Worm (Caenorhabditis elegans) whole organism, L2 larva: ENCODE measurements around the gene H03A11.13.

Experiments
- C34F6.9 ChIP-seq: fragments of 150-350 bp; optimal IDR thresholded peaks from 2 replicates; lab custom pipeline; 2014; ENCODE audit warnings: missing biosample characterization, missing genetic modification characterization
- F13H6.1 ChIP-seq: sonication (generic microtip); optimal IDR thresholded peaks from 2 replicates; lab custom pipeline; 2016; ENCODE audit warnings: missing genetic modification characterization, missing compliant biosample characterization
- R02D3.7 ChIP-seq: fragments of 150-350 bp; optimal IDR thresholded peaks from 2 replicates; lab custom pipeline; 2014; ENCODE audit warnings: missing biosample characterization, missing genetic modification characterization
- Y55F3AM.14 ChIP-seq: fragments of 200-800 bp; sonication (Bioruptor generic); optimal IDR thresholded peaks from 2 replicates; lab custom pipeline; 2018; ENCODE audit warnings: mild to moderate bottlenecking, missing genetic modification characterization, missing compliant biosample characterization
- ZK546.5 ChIP-seq: sonication (generic microtip); optimal IDR thresholded peaks from 2 replicates; lab custom pipeline; 2017; ENCODE audit warnings: missing biosample characterization, missing genetic modification characterization
- alr-1 ChIP-seq: fragments of 150-350 bp; optimal IDR thresholded peaks from 2 replicates; lab custom pipeline; 2014; ENCODE audit warnings: missing biosample characterization, missing genetic modification characterization
- aly-2 ChIP-seq: fragments of 150-350 bp; optimal IDR thresholded peaks from 2 replicates; lab custom pipeline; 2014; ENCODE audit warnings: missing biosample characterization, missing genetic modification characterization
- ama-1 ChIP-seq: fragments of 150-350 bp; optimal IDR thresholded peaks from 2 replicates; lab custom pipeline; 2018; ENCODE audit warnings: inconsistent platforms
- blmp-1 ChIP-seq: sonication (generic microtip); optimal IDR thresholded peaks from 2 replicates; lab custom pipeline; 2017; ENCODE audit warnings: missing genetic modification characterization, mild to moderate bottlenecking, missing compliant biosample characterization, antibody characterized with exemption, moderate library complexity; ENCODE audit not compliant: insufficient read depth
- ceh-16 ChIP-seq: fragments of 150-350 bp; optimal IDR thresholded peaks from 2 replicates; lab custom pipeline; 2014; ENCODE audit warnings: missing biosample characterization, missing genetic modification characterization
- ceh-82 ChIP-seq: fragments of 150-350 bp; optimal IDR thresholded peaks from 2 replicates; lab custom pipeline; 2014; ENCODE audit warnings: missing biosample characterization, missing genetic modification characterization
- crh-2 ChIP-seq: sonication (generic microtip); optimal IDR thresholded peaks from 2 replicates; lab custom pipeline; 2017; ENCODE audit warnings: missing biosample characterization, missing genetic modification characterization
- dmd-4 ChIP-seq: sonication (generic microtip); optimal IDR thresholded peaks from 2 replicates; lab custom pipeline; 2017; ENCODE audit warnings: missing biosample characterization, missing genetic modification characterization
- egl-27 ChIP-seq: sonication (generic microtip); optimal IDR thresholded peaks from 3 replicates; lab custom pipeline; 2017; ENCODE audit warnings: missing biosample characterization, missing genetic modification reagents, missing genetic modification characterization
- elt-1 ChIP-seq: fragments of 150-350 bp; optimal IDR thresholded peaks from 2 replicates; lab custom pipeline; 2014; ENCODE audit warnings: missing biosample characterization, missing genetic modification characterization
- elt-3 ChIP-seq: sonication (generic microtip); optimal IDR thresholded peaks from 2 replicates; lab custom pipeline; 2017; ENCODE audit warnings: missing biosample characterization, missing genetic modification characterization
- fos-1 ChIP-seq: fragments of 150-350 bp; optimal IDR thresholded peaks from 2 replicates; lab custom pipeline; 2014; ENCODE audit warnings: missing biosample characterization, missing genetic modification characterization
- gmeb-1 ChIP-seq: fragments of 150-350 bp; optimal IDR thresholded peaks from 2 replicates; lab custom pipeline; 2014; ENCODE audit warnings: missing biosample characterization, missing genetic modification characterization
- lin-11 ChIP-seq: fragments of 150-350 bp; sonication (generic microtip); optimal IDR thresholded peaks from 2 replicates; lab custom pipeline; 2014; ENCODE audit warnings: missing biosample characterization, missing genetic modification characterization, inconsistent platforms, mixed read lengths
- lin-13 ChIP-seq: fragments of 150-350 bp; optimal IDR thresholded peaks from 2 replicates; lab custom pipeline; 2014; ENCODE audit warnings: missing biosample characterization, missing genetic modification reagents, missing genetic modification characterization
- lin-39 ChIP-seq: fragments of 150-350 bp; optimal IDR thresholded peaks from 2 replicates; lab custom pipeline; 2014; ENCODE audit warnings: missing biosample characterization, missing genetic modification reagents, missing genetic modification characterization
- lsy-2 ChIP-seq, 2 experiments: fragments of 150-350 bp in 1 of 2; sonication (generic microtip) in 1 of 2; optimal IDR thresholded peaks; 2 replicates each; lab custom pipeline; 2014 to 2017; ENCODE audit warnings: missing biosample characterization in 2 of 2, missing genetic modification characterization in 2 of 2
- mab-5 ChIP-seq: fragments of 150-350 bp; optimal IDR thresholded peaks from 2 replicates; lab custom pipeline; 2014; ENCODE audit warnings: missing biosample characterization, missing genetic modification characterization
- mbf-1 ChIP-seq: sonication (generic microtip); optimal IDR thresholded peaks from 2 replicates; lab custom pipeline; 2017; ENCODE audit warnings: missing biosample characterization, missing genetic modification characterization
- mdl-1 ChIP-seq, 2 experiments: fragments of 150-350 bp in 1 of 2; sonication (generic microtip) in 1 of 2; optimal IDR thresholded peaks; 2 replicates each; lab custom pipeline; 2017; ENCODE audit warnings: missing biosample characterization in 2 of 2, missing genetic modification characterization in 2 of 2
- nhr-10 ChIP-seq: sonication (generic microtip); optimal IDR thresholded peaks from 2 replicates; lab custom pipeline; 2017; ENCODE audit warnings: missing biosample characterization, missing genetic modification characterization
- nhr-11 ChIP-seq: fragments of 150-350 bp; optimal IDR thresholded peaks from 2 replicates; lab custom pipeline; 2014; ENCODE audit warnings: missing biosample characterization, missing genetic modification characterization
- nhr-12 ChIP-seq: fragments of 150-350 bp; optimal IDR thresholded peaks from 2 replicates; lab custom pipeline; 2014; ENCODE audit warnings: missing biosample characterization, missing genetic modification characterization
- nhr-129 ChIP-seq: fragments of 150-350 bp; optimal IDR thresholded peaks from 2 replicates; lab custom pipeline; 2014; ENCODE audit warnings: missing biosample characterization, missing genetic modification characterization
- nhr-21 ChIP-seq: fragments of 150-350 bp; optimal IDR thresholded peaks from 2 replicates; lab custom pipeline; 2014; ENCODE audit warnings: missing biosample characterization, missing genetic modification characterization
- nhr-23 ChIP-seq: fragments of 150-350 bp; optimal IDR thresholded peaks from 2 replicates; lab custom pipeline; 2014; ENCODE audit warnings: missing biosample characterization, missing genetic modification reagents, missing genetic modification characterization
- nhr-237 ChIP-seq: fragments of 150-350 bp; optimal IDR thresholded peaks from 2 replicates; lab custom pipeline; 2014; ENCODE audit warnings: missing biosample characterization, missing genetic modification characterization
- nhr-25 ChIP-seq: fragments of 150-350 bp; sonication (generic microtip); optimal IDR thresholded peaks from 3 replicates; lab custom pipeline; 2014; ENCODE audit warnings: missing biosample characterization, missing genetic modification characterization
- nhr-6 ChIP-seq: fragments of 150-350 bp; optimal IDR thresholded peaks from 2 replicates; lab custom pipeline; 2014; ENCODE audit warnings: missing biosample characterization, missing genetic modification characterization
- nhr-77 ChIP-seq: fragments of 150-350 bp; optimal IDR thresholded peaks from 2 replicates; lab custom pipeline; 2014; ENCODE audit warnings: missing biosample characterization, missing genetic modification characterization
- peb-1 ChIP-seq: fragments of 150-350 bp; optimal IDR thresholded peaks from 2 replicates; lab custom pipeline; 2014; ENCODE audit warnings: missing biosample characterization, missing genetic modification characterization
- sem-4 ChIP-seq: fragments of 150-350 bp; optimal IDR thresholded peaks from 2 replicates; lab custom pipeline; 2014; ENCODE audit warnings: missing biosample characterization, missing genetic modification reagents, missing genetic modification characterization
- skn-1 ChIP-seq: sonication (generic microtip); optimal IDR thresholded peaks from 2 replicates; lab custom pipeline; 2017; ENCODE audit warnings: missing biosample characterization, missing genetic modification characterization
- sma-3 ChIP-seq: sonication (generic microtip); optimal IDR thresholded peaks from 2 replicates; lab custom pipeline; 2016; ENCODE audit warnings: missing genetic modification reagents, missing genetic modification characterization, missing compliant biosample characterization
- sma-9 ChIP-seq, 2 experiments: fragments of 150-350 bp in 1 of 2; sonication (generic microtip) in 1 of 2; optimal IDR thresholded peaks; 2 replicates each; lab custom pipeline; 2014 to 2016; ENCODE audit warnings: missing genetic modification characterization in 2 of 2, mild to moderate bottlenecking in 1 of 2, missing biosample characterization in 1 of 2, missing compliant biosample characterization in 1 of 2, missing genetic modification reagents in 1 of 2, moderate library complexity in 1 of 2
- snpc-4 ChIP-seq: fragments of 150-350 bp; optimal IDR thresholded peaks from 2 replicates; lab custom pipeline; 2014; ENCODE audit warnings: missing biosample characterization, missing genetic modification characterization
- unc-39 ChIP-seq: fragments of 150-350 bp; optimal IDR thresholded peaks from 2 replicates; lab custom pipeline; 2014; ENCODE audit warnings: missing biosample characterization, missing genetic modification characterization
- unc-55 ChIP-seq: fragments of 150-350 bp; sonication (generic microtip); optimal IDR thresholded peaks from 3 replicates; lab custom pipeline; 2014; ENCODE audit warnings: missing biosample characterization, missing genetic modification reagents, missing genetic modification characterization
- unc-62 ChIP-seq: fragments of 150-350 bp; optimal IDR thresholded peaks from 2 replicates; lab custom pipeline; 2014; ENCODE audit warnings: missing biosample characterization, missing genetic modification reagents, missing genetic modification characterization
- zag-1 ChIP-seq: fragments of 150-350 bp; optimal IDR thresholded peaks from 2 replicates; lab custom pipeline; 2014; ENCODE audit warnings: missing biosample characterization, missing genetic modification characterization
- ztf-1 ChIP-seq: fragments of 200-800 bp; sonication (Bioruptor generic); conservative IDR thresholded peaks from 2 replicates; pipeline ENCODE4 v1.3.6; 2022; ENCODE audit warnings: missing genetic modification characterization, missing compliant biosample characterization
- ztf-11 ChIP-seq: sonication (generic microtip); optimal IDR thresholded peaks from 2 replicates; lab custom pipeline; 2017; ENCODE audit warnings: missing biosample characterization, missing genetic modification characterization
- ztf-4 ChIP-seq: fragments of 150-350 bp; optimal IDR thresholded peaks from 2 replicates; lab custom pipeline; 2014; ENCODE audit warnings: missing biosample characterization, missing genetic modification characterization

H03A11.13 gene

DNA sequence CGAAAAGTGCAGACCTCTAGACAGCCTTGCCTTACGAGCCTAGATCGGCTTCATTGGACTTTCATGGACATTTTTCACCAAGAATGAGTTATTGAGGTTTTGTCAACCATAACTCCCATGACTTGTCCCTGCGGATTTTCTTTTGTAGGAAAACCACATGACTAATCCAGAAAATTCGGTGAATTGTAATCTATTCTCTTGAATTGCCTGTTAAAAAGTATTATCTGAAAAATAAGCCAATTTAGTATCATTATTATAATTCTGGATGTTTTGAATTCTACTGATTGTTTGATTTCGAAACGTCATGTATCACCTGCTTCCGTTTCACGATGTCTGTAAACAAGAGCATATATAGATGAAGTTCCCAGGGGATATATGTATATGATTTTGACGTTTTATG lies 24.5 kb downstream of the H03A11.13 start:
- TF ChIP-seq skn-1 (tag; lab: Kevin White, UChicago) (peak; percentile 42), ama-1 (no peak), fos-1 (tag; lab: Kevin White, UChicago) (no peak)

DNA sequence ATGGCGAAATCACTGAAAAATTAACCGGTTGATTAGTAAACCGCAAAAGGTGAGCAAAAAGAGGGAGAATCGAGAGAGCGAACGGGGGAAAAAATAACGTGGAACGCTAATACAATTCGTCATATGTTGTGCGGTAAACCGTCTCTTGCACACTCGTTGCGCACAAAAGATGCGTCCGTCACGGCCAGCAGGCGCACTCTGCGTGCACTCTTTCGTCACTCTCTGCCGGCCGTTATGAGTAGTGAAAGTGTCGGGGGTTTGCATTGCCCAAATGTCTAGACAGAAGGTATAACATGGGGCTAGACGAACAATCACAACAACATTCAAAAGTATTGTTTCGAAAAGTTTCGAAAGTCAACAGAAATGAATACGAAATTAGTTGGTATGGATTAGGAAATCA lies 31.6 kb downstream of the H03A11.13 start, which contains the start of gene pkhm-2:
Gene pkhm-2 (minus strand): TSS at position 12 of the 400 bp plus-strand sequence.
- TF ChIP-seq dmd-4 (tag; lab: Kevin White, UChicago) (no peak), peb-1 (tag; lab: Kevin White, UChicago) (no peak), Y55F3AM.14 (GFP tag; lab: Kevin White, UChicago) (peak; percentile 17), ztf-11 (no peak), R02D3.7 (tag; lab: Kevin White, UChicago) (peak; percentile 3), ceh-16 (tag; lab: Kevin White, UChicago) (peak; percentile 62), nhr-12 (no peak), nhr-21 (tag; lab: Kevin White, UChicago) (peak; percentile 85), ztf-4 (peak; percentile 47), ztf-1 (GFP tag; lab: Robert Waterston, UW) (no peak), mbf-1 (no peak), mab-5 (tag; lab: Kevin White, UChicago) (peak; percentile 74), snpc-4 (tag; lab: Kevin White, UChicago) (peak; percentile 86), fos-1 (tag; lab: Kevin White, UChicago) (peak; percentile 90), unc-55 (GFP tag; lab: Kevin White, UChicago) (peak; percentile 81), nhr-10 (peak; percentile 77), lin-39 (tag; lab: Kevin White, UChicago) (no peak), lin-11 (tag; lab: Kevin White, UChicago) (peak; percentile 74), crh-2 (peak; percentile 92), egl-27 (tag; lab: Kevin White, UChicago) (peak; percentile 87), elt-3 (tag; lab: Kevin White, UChicago) (no peak), aly-2 (tag; lab: Kevin White, UChicago) (no peak), ama-1 (no peak), sem-4 (tag; lab: Kevin White, UChicago) (peak; percentile 84), mdl-1 (tag; optimal IDR thresholded peaks at IDR 0.05; lab: Kevin White, UChicago) (peak in 1 of 2 experiments; percentile 48), nhr-129 (peak; percentile 93), gmeb-1 (peak; percentile 86), skn-1 (tag; lab: Kevin White, UChicago) (peak; percentile 22), nhr-23 (tag; lab: Kevin White, UChicago) (no peak), alr-1 (no peak), unc-62 (peak; percentile 38), ceh-82 (tag; lab: Kevin White, UChicago) (peak; percentile 2), nhr-6 (tag; lab: Kevin White, UChicago) (peak; percentile 58), zag-1 (peak; percentile 14), sma-3 (GFP tag; lab: Kevin White, UChicago) (peak; percentile 94), nhr-11 (tag; lab: Kevin White, UChicago) (no peak), F13H6.1 (tag; lab: Kevin White, UChicago) (peak; percentile 94), nhr-25 (tag; lab: Kevin White, UChicago) (peak; percentile 92), nhr-77 (no peak), unc-39 (tag; lab: Kevin White, UChicago) (no peak), lin-13 (GFP tag; lab: Kevin White, UChicago) (peak; percentile 87), nhr-237 (peak; percentile 65), C34F6.9 (tag; lab: Kevin White, UChicago) (peak; percentile 88), lsy-2 (tag; optimal IDR thresholded peaks at IDR 0.05; lab: Kevin White, UChicago) (peak; percentile 75 to 88), blmp-1 (tag; lab: Kevin White, UChicago) (peak; percentile 90), elt-1 (tag; lab: Kevin White, UChicago) (no peak), sma-9 (GFP tag; optimal IDR thresholded peaks at IDR 0.05; lab: Kevin White, UChicago) (peak; percentile 96), sma-9 (tag; optimal IDR thresholded peaks at IDR 0.05; lab: Kevin White, UChicago) (no peak), ZK546.5 (tag; lab: Kevin White, UChicago) (no peak)
- TF ChIP-seq, all 48 proteins: peak for 31
